Worm (Caenorhabditis elegans) whole organism, early embryonic: ENCODE results near the gene lin-29.
A peak's percentile ranks its signal among the peaks of the same experiment; 100 is the strongest.

Experiments used
- B0310.2 ChIP-seq: sonication (generic microtip); optimal IDR thresholded peaks from 2 replicates; lab custom pipeline; 2016; ENCODE audit warnings: mild to moderate bottlenecking, missing genetic modification characterization, missing compliant biosample characterization
- F13C5.2 ChIP-seq: sonication (generic microtip); optimal IDR thresholded peaks from 2 replicates; lab custom pipeline; 2017; ENCODE audit warnings: mild to moderate bottlenecking, missing genetic modification characterization, inconsistent platforms, missing compliant biosample characterization
- aly-1 ChIP-seq: sonication (generic microtip); optimal IDR thresholded peaks from 2 replicates; lab custom pipeline; 2016; ENCODE audit warnings: missing genetic modification characterization, missing compliant biosample characterization
- ama-1 ChIP-seq: fragments of 150-350 bp; optimal IDR thresholded peaks from 2 replicates; lab custom pipeline; 2014
- ceh-13 ChIP-seq: fragments of 200-800 bp; sonication (Bioruptor generic); optimal IDR thresholded peaks from 2 replicates; lab custom pipeline; 2018; ENCODE audit warnings: mild to moderate bottlenecking, missing genetic modification characterization, missing compliant biosample characterization
- ceh-36 ChIP-seq: sonication (generic microtip); optimal IDR thresholded peaks from 2 replicates; lab custom pipeline; 2016; ENCODE audit warnings: missing genetic modification characterization, inconsistent platforms, missing compliant biosample characterization
- ets-7 ChIP-seq: sonication (generic microtip); optimal IDR thresholded peaks from 2 replicates; lab custom pipeline; 2016; ENCODE audit warnings: missing genotype, missing genetic modification characterization, missing compliant biosample characterization
- flt-1 ChIP-seq: fragments of 200-800 bp; sonication (Bioruptor generic); IDR thresholded peaks from 2 replicates; pipeline ENCODE4 v1.3.6; 2022; ENCODE audit warnings: missing genetic modification characterization, missing compliant biosample characterization
- hmbx-1 ChIP-seq: sonication (generic microtip); optimal IDR thresholded peaks from 2 replicates; lab custom pipeline; 2016; ENCODE audit warnings: mild to moderate bottlenecking, missing genetic modification characterization, missing compliant biosample characterization
- hmg-4 ChIP-seq: fragments of 200-800 bp; sonication (Bioruptor generic); optimal IDR thresholded peaks from 2 replicates; lab custom pipeline; 2018; ENCODE audit warnings: mild to moderate bottlenecking, missing genetic modification characterization, missing compliant biosample characterization
- hnd-1 ChIP-seq: sonication (generic microtip); optimal IDR thresholded peaks from 2 replicates; lab custom pipeline; 2016; ENCODE audit warnings: missing genetic modification characterization, missing compliant biosample characterization
- pes-1 ChIP-seq: fragments of 200-800 bp; sonication (Bioruptor generic); IDR thresholded peaks from 2 replicates; pipeline ENCODE4 v1.3.6; 2022; ENCODE audit warnings: missing genetic modification reagents, missing genetic modification characterization, missing compliant biosample characterization
- scrt-1 ChIP-seq: fragments of 200-800 bp; sonication (Bioruptor generic); IDR thresholded peaks from 2 replicates; pipeline ENCODE4 v1.3.6; 2022; ENCODE audit warnings: missing genetic modification characterization, missing compliant biosample characterization
- sea-1 ChIP-seq: fragments of 200-800 bp; sonication (Bioruptor generic); conservative IDR thresholded peaks from 2 replicates; pipeline ENCODE4 v1.3.6; 2022; ENCODE audit warnings: missing genetic modification characterization, missing compliant biosample characterization
- tbx-11 ChIP-seq: fragments of 200-800 bp; sonication (Bioruptor generic); IDR thresholded peaks from 2 replicates; pipeline ENCODE4 v1.3.6; 2022; ENCODE audit warnings: missing genetic modification characterization, missing compliant biosample characterization
- tbx-37 ChIP-seq: fragments of 200-800 bp; sonication (Bioruptor generic); conservative IDR thresholded peaks from 2 replicates; pipeline ENCODE4 v1.3.6; 2022; ENCODE audit warnings: missing genetic modification reagents, missing genetic modification characterization, missing compliant biosample characterization

Gene lin-29

DNA sequence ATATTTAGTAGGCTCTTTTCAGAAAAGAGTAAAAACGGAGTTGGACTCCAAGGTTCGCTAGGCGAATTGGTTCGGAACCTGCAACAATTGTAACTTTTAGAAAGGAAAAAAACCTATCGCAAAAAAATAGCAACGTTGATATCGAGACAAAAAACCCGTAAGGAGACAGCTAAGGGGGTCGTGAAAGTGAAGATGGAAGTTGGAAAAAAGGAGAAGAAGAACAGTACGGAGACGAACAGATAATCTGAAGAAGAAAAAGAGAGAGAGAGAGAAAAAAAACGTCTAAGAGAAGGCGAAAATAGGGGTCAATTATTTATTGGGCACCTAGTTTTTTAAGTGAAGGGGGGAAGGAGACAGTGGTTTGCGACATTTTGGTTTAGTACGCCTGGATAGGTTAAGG lies at the start of gene lin-29:
Gene lin-29, minus strand, starts transcription at position 78 of the 400 bp plus-strand sequence.
- TF ChIP-seq ceh-36 (tag; lab: Kevin White, UChicago) (no peak), ets-7 (tag; lab: Kevin White, UChicago) (no peak), tbx-37 (GFP tag; lab: Robert Waterston, UW) (no peak), pes-1 (GFP tag; lab: Robert Waterston, UW) (no peak), ama-1 (lab: Kevin White, UChicago) (no peak), ceh-13 (GFP tag; lab: Kevin White, UChicago) (no peak)

DNA sequence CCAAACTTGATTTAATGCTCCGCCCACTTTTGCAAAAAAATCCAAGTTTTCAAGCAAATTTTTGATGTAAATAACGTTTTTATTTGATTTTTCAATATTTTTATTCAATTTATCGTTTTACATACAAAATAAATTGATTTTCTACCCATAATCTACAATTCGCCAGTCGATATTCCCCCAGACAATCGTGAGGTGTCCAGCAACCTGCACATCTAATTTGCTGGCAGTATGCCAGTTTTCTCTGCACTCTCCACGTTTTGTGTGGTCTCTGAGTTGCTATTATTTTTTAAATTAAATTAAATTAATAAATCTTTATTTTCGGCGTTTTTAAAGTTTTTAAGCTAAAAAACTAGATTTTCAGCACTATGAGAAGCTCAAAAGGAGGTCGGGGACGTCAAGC lies 45.0 kb upstream of the lin-29 start:
- no peak for TF ChIP-seq aly-1
- 0 out of 2 replicates have a peak, but pooled peaks have one; percentile 35 for TF ChIP-seq tbx-37 (GFP tag; lab: Robert Waterston, UW)
- TF ChIP-seq pes-1 (GFP tag; lab: Robert Waterston, UW): 0 out of 2 replicates have a peak, but pooled peaks have one; percentile 41
- TF ChIP-seq F13C5.2: peak; percentile 62

DNA sequence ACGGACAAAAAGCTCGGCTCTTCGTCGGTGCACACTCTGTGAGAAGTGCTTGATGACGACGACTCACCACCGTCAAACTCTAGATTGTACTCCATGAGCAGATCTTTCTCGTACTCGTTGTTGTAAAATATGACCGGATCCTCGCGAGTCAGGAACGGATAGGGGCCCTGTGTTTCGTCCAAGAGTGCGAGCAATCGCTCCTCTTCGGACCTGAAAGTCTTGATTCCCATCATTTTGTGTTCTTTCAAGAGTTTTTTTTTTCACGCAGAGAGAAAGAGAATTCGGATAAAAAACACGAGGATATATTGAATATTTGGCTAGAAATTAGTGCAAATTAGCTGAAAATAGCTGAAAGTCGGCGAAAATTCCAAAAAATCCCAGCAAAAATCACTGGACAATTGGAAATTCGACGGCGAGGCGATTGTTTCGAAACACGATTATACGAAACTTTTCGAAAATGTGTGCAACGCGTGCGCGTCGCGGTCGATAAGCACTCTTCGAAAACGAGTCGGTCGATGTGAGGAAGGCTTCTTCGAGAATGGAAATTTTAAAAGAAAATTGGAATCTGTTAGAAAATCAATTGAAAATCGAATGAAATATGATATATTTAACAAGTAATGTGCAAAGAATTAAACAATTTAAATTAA lies 44.4 kb upstream of the lin-29 start, which contains the start of the genes ash-2 and Y17G7B.20:
Gene ash-2, plus strand, starts transcription at position 390 of the 647 bp plus-strand sequence.
Gene Y17G7B.20, minus strand, starts transcription at position 396 of the 647 bp plus-strand sequence.
- no peak for TF ChIP-seq hnd-1
- peak; percentile 72 for TF ChIP-seq ama-1 (lab: Kevin White, UChicago)
- TF ChIP-seq F13C5.2: peak; percentile 74
- TF ChIP-seq ceh-36 (tag; lab: Kevin White, UChicago): no peak
- peak; percentile 58 for TF ChIP-seq hmg-4 (GFP tag; lab: Kevin White, UChicago)

DNA sequence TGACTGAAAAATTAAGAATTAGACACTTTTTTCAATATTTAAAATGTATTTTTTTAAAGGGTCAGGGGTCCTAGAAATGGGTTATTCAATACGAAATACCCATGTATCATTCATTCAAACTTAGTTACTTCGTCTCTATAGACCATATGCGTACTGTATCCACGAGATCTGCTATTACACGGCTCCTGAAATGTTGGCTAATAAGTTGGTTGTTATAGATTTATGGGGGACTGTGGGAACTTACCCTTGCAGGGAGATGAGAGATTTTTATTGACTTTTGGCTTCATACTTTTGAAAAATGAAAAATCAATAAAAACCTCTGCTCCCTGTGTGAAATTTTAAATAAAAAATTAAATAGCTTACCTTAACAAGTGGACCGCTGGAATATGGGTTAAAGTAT lies 43.8 kb upstream of the lin-29 start:
- TF ChIP-seq hnd-1: no peak

DNA sequence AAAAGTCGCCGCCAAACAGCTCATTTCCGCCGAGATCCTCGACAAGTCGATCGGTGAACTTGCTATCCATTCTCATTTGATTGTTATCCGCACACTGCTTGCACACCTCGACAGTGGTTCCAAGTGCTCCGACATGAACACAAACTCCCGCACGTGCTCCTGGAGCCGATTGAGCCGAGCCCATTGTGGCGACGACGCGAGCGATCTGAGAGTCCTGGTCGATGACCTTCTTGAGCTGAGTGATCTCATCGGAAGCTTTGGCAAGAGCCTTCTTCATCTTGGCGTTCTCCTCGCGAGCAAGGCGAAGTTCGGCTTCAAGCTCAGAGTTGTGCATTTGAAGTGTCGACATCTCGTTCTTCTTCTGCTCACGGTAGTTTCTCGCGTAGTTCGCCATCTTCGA lies 43.3 kb upstream of the lin-29 start:
- no peak for TF ChIP-seq ceh-36 (tag; lab: Kevin White, UChicago)
- TF ChIP-seq B0310.2 (tag; lab: Kevin White, UChicago): no peak
- TF ChIP-seq ama-1 (lab: Kevin White, UChicago): no peak
- no peak for TF ChIP-seq aly-1
- no peak for TF ChIP-seq hmg-4 (GFP tag; lab: Kevin White, UChicago)
- TF ChIP-seq scrt-1 (GFP tag; lab: Robert Waterston, UW): no peak
- no peak for TF ChIP-seq ets-7 (tag; lab: Kevin White, UChicago)
- TF ChIP-seq sea-1: no peak
- TF ChIP-seq ceh-13 (GFP tag; lab: Kevin White, UChicago): no peak
- TF ChIP-seq tbx-11 (GFP tag; lab: Robert Waterston, UW): no peak
- no peak for TF ChIP-seq F13C5.2
- no peak for TF ChIP-seq hmbx-1 (tag; lab: Kevin White, UChicago)
- TF ChIP-seq tbx-37 (GFP tag; lab: Robert Waterston, UW): no peak
- TF ChIP-seq pes-1 (GFP tag; lab: Robert Waterston, UW): no peak

DNA sequence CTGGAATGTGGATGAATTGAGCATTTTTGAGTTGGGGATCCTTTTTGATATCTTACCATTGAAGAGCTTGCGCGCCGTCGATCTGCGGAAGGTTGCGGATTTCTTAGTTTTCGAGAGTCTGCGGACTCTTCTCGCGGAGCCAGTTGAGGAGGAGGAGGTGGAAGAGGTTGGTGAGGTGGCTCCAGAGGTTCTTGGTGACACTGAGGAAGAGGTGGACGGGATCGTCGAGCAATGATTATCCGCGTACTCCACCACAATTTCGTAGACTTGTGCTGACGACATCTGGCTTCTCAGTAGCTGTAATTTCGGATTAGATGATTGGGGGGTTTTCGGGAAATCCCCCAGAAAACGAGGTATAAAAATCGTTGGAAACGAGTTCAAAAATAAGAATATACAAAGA lies 42.2 kb upstream of the lin-29 start, which contains the start of gene Y17G7B.21:
Gene Y17G7B.21, minus strand, starts transcription at position 299 of the 400 bp plus-strand sequence.
- TF ChIP-seq scrt-1 (GFP tag; lab: Robert Waterston, UW): peak; percentile 57; the same call in 1 of the 2 replicates
- peak; percentile 78 for TF ChIP-seq ama-1 (lab: Kevin White, UChicago)
- TF ChIP-seq pes-1 (GFP tag; lab: Robert Waterston, UW): no peak
- TF ChIP-seq sea-1: no peak
- peak; percentile 34 for TF ChIP-seq hmg-4 (GFP tag; lab: Kevin White, UChicago)
- no peak for TF ChIP-seq hmbx-1 (tag; lab: Kevin White, UChicago)
- TF ChIP-seq flt-1 (GFP tag; lab: Robert Waterston, UW): peak; percentile 32; the same call in 1 of the 2 replicates

DNA sequence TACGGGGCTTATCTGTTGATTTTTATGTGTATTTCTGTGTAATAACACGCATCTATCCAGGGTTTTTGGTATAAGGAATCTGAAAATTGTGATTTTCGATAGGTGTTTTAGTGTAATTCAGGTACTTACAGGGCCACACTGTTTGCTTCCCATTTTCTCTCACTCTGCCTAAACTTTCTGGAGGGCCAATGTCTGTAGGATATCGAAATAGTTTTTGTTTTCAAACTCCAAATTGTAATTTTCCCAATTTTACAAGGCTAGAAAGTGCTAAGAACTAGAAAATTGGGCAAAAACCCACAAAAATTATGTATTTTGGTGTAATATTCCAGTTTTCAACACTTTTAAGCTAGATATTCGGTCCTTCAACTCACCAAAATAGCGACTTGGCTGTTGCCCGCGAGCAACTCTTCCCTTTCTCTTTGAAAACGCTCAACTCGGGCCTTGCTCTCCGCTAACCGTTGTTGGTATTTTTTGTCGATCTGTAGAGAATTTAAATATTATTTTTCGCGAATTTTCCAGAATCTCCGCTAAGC lies 41.6 kb upstream of the lin-29 start:
- no peak for TF ChIP-seq pes-1 (GFP tag; lab: Robert Waterston, UW)

DNA sequence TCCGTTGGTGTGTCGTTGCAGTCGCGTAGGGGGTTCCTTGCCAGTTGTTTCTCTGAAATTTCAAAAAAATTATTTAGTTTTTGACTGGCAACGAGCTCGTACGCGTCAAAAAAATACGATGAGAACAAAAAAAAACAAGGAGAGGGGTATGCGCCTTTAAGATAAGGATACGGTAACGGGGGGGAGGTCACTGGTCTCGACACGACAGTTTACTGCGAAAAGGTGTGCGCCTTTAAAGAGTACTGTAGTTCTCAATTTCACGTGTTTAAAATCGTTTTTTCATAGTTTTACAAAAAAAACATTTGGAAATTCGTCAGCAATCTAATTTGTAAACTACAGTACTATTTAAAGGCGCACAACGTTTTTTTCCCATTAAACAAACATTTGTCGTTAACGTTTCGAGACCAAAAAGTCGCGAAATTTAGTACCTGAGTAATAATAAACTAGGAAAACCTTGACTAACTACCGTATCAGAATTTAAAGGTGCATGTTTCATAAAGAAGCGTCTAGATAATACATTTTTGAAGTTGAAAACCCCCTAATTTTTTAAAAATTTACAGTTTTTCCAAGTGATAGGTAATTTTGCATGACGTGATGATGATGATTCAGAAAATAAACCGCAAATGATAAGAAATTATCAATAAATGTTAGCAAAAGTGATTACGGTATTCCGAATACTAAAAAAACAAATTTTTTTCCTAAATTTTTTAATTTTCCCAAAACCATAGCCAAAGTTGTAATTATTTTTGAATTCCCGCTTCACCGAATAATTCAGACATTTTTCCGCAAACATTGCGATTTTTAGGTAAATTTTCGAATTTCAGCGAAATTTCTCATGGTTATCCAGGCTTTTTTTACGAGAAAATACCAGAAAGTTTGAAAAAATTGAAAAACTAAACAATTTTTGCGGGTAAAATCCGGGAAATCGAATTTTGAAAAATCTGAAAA lies 39.2 kb upstream of the lin-29 start:
- TF ChIP-seq ets-7 (tag; lab: Kevin White, UChicago) (no peak), hmbx-1 (tag; lab: Kevin White, UChicago) (peak; percentile 44), hmg-4 (GFP tag; lab: Kevin White, UChicago) (peak; percentile 23), ceh-13 (GFP tag; lab: Kevin White, UChicago) (no peak), F13C5.2 (no peak), pes-1 (GFP tag; lab: Robert Waterston, UW) (0 out of 2 replicates have a peak, but pooled peaks have one; percentile 21), tbx-37 (GFP tag; lab: Robert Waterston, UW) (no peak), B0310.2 (tag; lab: Kevin White, UChicago) (peak; percentile 56), ama-1 (lab: Kevin White, UChicago) (peak; percentile 85), sea-1 (0 out of 2 replicates have a peak, but pooled peaks have one; percentile 40)
